Worm (Caenorhabditis elegans) whole organism, young adult: Measurements from ENCODE around the gene ntl-4.

Experiments used
- B0019.2 ChIP-seq: fragments of 200-800 bp; sonication (Bioruptor generic); conservative IDR thresholded peaks from 2 replicates; pipeline ENCODE4 v1.3.6; 2022; ENCODE audit warnings: missing genetic modification reagents, missing genetic modification characterization, missing compliant biosample characterization
- B0261.1 ChIP-seq: sonication (generic microtip); optimal IDR thresholded peaks from 2 replicates; lab custom pipeline; 2016; ENCODE audit warnings: mild to moderate bottlenecking, missing genetic modification characterization, moderate library complexity, missing compliant biosample characterization
- F10E7.11 ChIP-seq: sonication (generic microtip); optimal IDR thresholded peaks from 2 replicates; lab custom pipeline; 2017; ENCODE audit warnings: mild to moderate bottlenecking, missing genetic modification characterization, moderate library complexity, missing compliant biosample characterization
- F57C9.4 ChIP-seq: sonication (generic microtip); optimal IDR thresholded peaks from 2 replicates; lab custom pipeline; 2017; ENCODE audit warnings: mild to moderate bottlenecking, missing genetic modification characterization, missing compliant biosample characterization
- K11D2.4 ChIP-seq: fragments of 200-800 bp; sonication (Bioruptor generic); IDR thresholded peaks from 2 replicates; pipeline ENCODE4 v1.3.6; 2022; ENCODE audit warnings: missing genetic modification reagents, missing genetic modification characterization, missing compliant biosample characterization
- Y53G8AR.9 ChIP-seq: fragments of 200-800 bp; sonication (Bioruptor generic); conservative IDR thresholded peaks from 2 replicates; pipeline ENCODE4 v1.3.6; 2022; ENCODE audit warnings: missing genetic modification reagents, missing genetic modification characterization, missing compliant biosample characterization
- ZK185.1 ChIP-seq: sonication (generic microtip); optimal IDR thresholded peaks from 2 replicates; lab custom pipeline; 2016; ENCODE audit warnings: mild to moderate bottlenecking, missing genetic modification characterization, missing compliant biosample characterization; ENCODE audit not compliant: poor library complexity, severe bottlenecking
- atf-7 ChIP-seq: sonication (generic microtip); optimal IDR thresholded peaks from 2 replicates; lab custom pipeline; 2017; ENCODE audit warnings: mild to moderate bottlenecking, missing genetic modification characterization, missing compliant biosample characterization
- ccch-3 ChIP-seq: fragments of 200-800 bp; sonication (Bioruptor generic); optimal IDR thresholded peaks from 2 replicates; lab custom pipeline; 2018; ENCODE audit warnings: mild to moderate bottlenecking, missing genetic modification characterization, missing compliant biosample characterization
- ceh-100 ChIP-seq: fragments of 200-800 bp; sonication (Bioruptor generic); IDR thresholded peaks from 2 replicates; pipeline ENCODE4 v1.3.6; 2022; ENCODE audit warnings: missing genetic modification reagents, missing genetic modification characterization, missing compliant biosample characterization
- ceh-27 ChIP-seq: fragments of 200-800 bp; sonication (Bioruptor generic); optimal IDR thresholded peaks from 2 replicates; lab custom pipeline; 2018; ENCODE audit warnings: mild to moderate bottlenecking, missing genetic modification characterization, moderate library complexity, missing compliant biosample characterization
- ceh-40 ChIP-seq: fragments of 200-800 bp; sonication (Bioruptor generic); IDR thresholded peaks from 2 replicates; pipeline ENCODE4 v1.3.6; 2022; ENCODE audit warnings: missing genetic modification characterization, missing compliant biosample characterization
- ceh-79 ChIP-seq: sonication (generic microtip); optimal IDR thresholded peaks from 2 replicates; lab custom pipeline; 2017; ENCODE audit warnings: mild to moderate bottlenecking, missing genetic modification characterization, missing compliant biosample characterization
- dox-1 ChIP-seq: fragments of 200-800 bp; sonication (Bioruptor generic); IDR thresholded peaks from 2 replicates; pipeline ENCODE4 v1.3.6; 2022; ENCODE audit warnings: missing genetic modification reagents, missing genetic modification characterization, missing compliant biosample characterization
- dpl-1 ChIP-seq: fragments of 150-350 bp; optimal IDR thresholded peaks from 2 replicates; lab custom pipeline; 2014; ENCODE audit warnings: missing biosample characterization, missing genetic modification reagents, missing genetic modification characterization
- efl-1 ChIP-seq: fragments of 150-350 bp; optimal IDR thresholded peaks from 2 replicates; lab custom pipeline; 2014; ENCODE audit warnings: missing biosample characterization, missing genetic modification reagents, missing genetic modification characterization
- egl-18 ChIP-seq: fragments of 200-800 bp; sonication (Bioruptor generic); IDR thresholded peaks from 2 replicates; pipeline ENCODE4 v1.3.6; 2022; ENCODE audit warnings: missing genetic modification reagents, missing genetic modification characterization, missing compliant biosample characterization
- ets-4 ChIP-seq: fragments of 200-800 bp; sonication (Bioruptor generic); optimal IDR thresholded peaks from 2 replicates; lab custom pipeline; 2018; ENCODE audit warnings: mild to moderate bottlenecking, missing genetic modification characterization, missing compliant biosample characterization
- hmg-1.2 ChIP-seq: fragments of 200-800 bp; sonication (Bioruptor generic); IDR thresholded peaks from 2 replicates; pipeline ENCODE4 v1.3.6; 2022; ENCODE audit warnings: missing genetic modification reagents, missing genetic modification characterization, missing compliant biosample characterization
- hsf-1 ChIP-seq: fragments of 200-800 bp; sonication (Bioruptor generic); IDR thresholded peaks from 2 replicates; pipeline ENCODE4 v1.3.6; 2022; ENCODE audit warnings: missing genetic modification reagents, missing genetic modification characterization, missing compliant biosample characterization
- lin-26 ChIP-seq: fragments of 200-800 bp; sonication (Bioruptor generic); IDR thresholded peaks from 2 replicates; pipeline ENCODE4 v1.3.6; 2022; ENCODE audit warnings: missing genetic modification reagents, missing genetic modification characterization, missing compliant biosample characterization
- lsl-1 ChIP-seq: fragments of 200-800 bp; sonication (Bioruptor generic); optimal IDR thresholded peaks from 2 replicates; lab custom pipeline; 2018; ENCODE audit warnings: mild to moderate bottlenecking, missing genetic modification characterization, moderate library complexity, missing compliant biosample characterization
- lsy-27 ChIP-seq: sonication (generic microtip); optimal IDR thresholded peaks from 2 replicates; lab custom pipeline; 2017; ENCODE audit warnings: missing genetic modification characterization, mild to moderate bottlenecking, missing compliant biosample characterization, antibody characterized with exemption, missing genotype, borderline replicate concordance; ENCODE audit not compliant: insufficient read depth
- madf-3 ChIP-seq: fragments of 200-800 bp; sonication (Bioruptor generic); IDR thresholded peaks from 2 replicates; pipeline ENCODE4 v1.3.6; 2022; ENCODE audit warnings: missing genetic modification reagents, missing genetic modification characterization, missing compliant biosample characterization
- madf-6 ChIP-seq: fragments of 200-800 bp; sonication (Bioruptor generic); IDR thresholded peaks from 2 replicates; pipeline ENCODE4 v1.3.6; 2022; ENCODE audit warnings: missing genetic modification reagents, missing genetic modification characterization, missing compliant biosample characterization
- madf-8 ChIP-seq: fragments of 200-800 bp; sonication (Bioruptor generic); conservative IDR thresholded peaks from 2 replicates; pipeline ENCODE4 v1.3.6; 2022; ENCODE audit warnings: missing genetic modification reagents, missing genetic modification characterization, missing compliant biosample characterization
- mcd-1 ChIP-seq: fragments of 200-800 bp; sonication (Bioruptor generic); IDR thresholded peaks from 2 replicates; pipeline ENCODE4 v1.3.6; 2022; ENCODE audit warnings: missing genetic modification reagents, missing genetic modification characterization, missing compliant biosample characterization
- nfya-1 ChIP-seq: sonication (generic microtip); optimal IDR thresholded peaks from 2 replicates; lab custom pipeline; 2017; ENCODE audit warnings: antibody characterized with exemption, missing compliant biosample characterization, missing genetic modification characterization, borderline replicate concordance; ENCODE audit not compliant: insufficient read depth
- nhr-80 ChIP-seq: sonication (generic microtip); optimal IDR thresholded peaks from 2 replicates; lab custom pipeline; 2016; ENCODE audit warnings: missing genetic modification characterization, missing compliant biosample characterization
- pbrm-1 ChIP-seq: fragments of 200-800 bp; sonication (Bioruptor generic); IDR thresholded peaks from 2 replicates; pipeline ENCODE4 v1.3.6; 2022; ENCODE audit warnings: missing genetic modification reagents, missing genetic modification characterization, missing compliant biosample characterization
- rcor-1 ChIP-seq: fragments of 200-800 bp; sonication (Bioruptor generic); IDR thresholded peaks from 2 replicates; pipeline ENCODE4 v1.3.6; 2022; ENCODE audit warnings: missing genetic modification reagents, missing genetic modification characterization, missing compliant biosample characterization
- rec-8 ChIP-seq, 2 experiments: sonication (generic microtip); optimal IDR thresholded peaks; 2 replicates each; lab custom pipeline; 2016; ENCODE audit warnings: mild to moderate bottlenecking in 2 of 2, missing genetic modification characterization in 2 of 2, missing genetic modification reagents in 2 of 2, missing genotype in 2 of 2, missing biosample characterization in 1 of 2, missing compliant biosample characterization in 1 of 2, moderate library complexity in 1 of 2
- repo-1 ChIP-seq: sonication (generic microtip); optimal IDR thresholded peaks from 2 replicates; lab custom pipeline; 2017; ENCODE audit warnings: mild to moderate bottlenecking, missing genetic modification characterization, missing compliant biosample characterization
- snpc-1.1 ChIP-seq: sonication (generic microtip); optimal IDR thresholded peaks from 2 replicates; lab custom pipeline; 2017; ENCODE audit warnings: missing genetic modification characterization, mild to moderate bottlenecking, missing compliant biosample characterization, antibody characterized with exemption, moderate library complexity, missing genotype, missing genetic modification reagents; ENCODE audit not compliant: insufficient read depth
- somi-1 ChIP-seq: fragments of 200-800 bp; sonication (Bioruptor generic); optimal IDR thresholded peaks from 2 replicates; lab custom pipeline; 2018; ENCODE audit warnings: mild to moderate bottlenecking, missing genetic modification characterization, missing compliant biosample characterization
- unc-62 ChIP-seq: fragments of 150-350 bp; optimal IDR thresholded peaks from 2 replicates; lab custom pipeline; 2014; ENCODE audit warnings: missing biosample characterization, missing genetic modification reagents, missing genetic modification characterization
- zfh-2 ChIP-seq: fragments of 200-800 bp; sonication (Bioruptor generic); conservative IDR thresholded peaks from 2 replicates; pipeline ENCODE4 v1.3.6; 2022; ENCODE audit warnings: missing genetic modification reagents, missing genetic modification characterization, missing compliant biosample characterization
- ztf-22 ChIP-seq: fragments of 200-800 bp; sonication (Bioruptor generic); optimal IDR thresholded peaks from 2 replicates; lab custom pipeline; 2018; ENCODE audit warnings: mild to moderate bottlenecking, missing genetic modification characterization, moderate library complexity, missing compliant biosample characterization
- ztf-6 ChIP-seq: fragments of 200-800 bp; sonication (Bioruptor generic); IDR thresholded peaks from 2 replicates; pipeline ENCODE4 v1.3.6; 2022; ENCODE audit warnings: missing genetic modification reagents, missing genetic modification characterization, missing compliant biosample characterization

The ntl-4 gene

DNA sequence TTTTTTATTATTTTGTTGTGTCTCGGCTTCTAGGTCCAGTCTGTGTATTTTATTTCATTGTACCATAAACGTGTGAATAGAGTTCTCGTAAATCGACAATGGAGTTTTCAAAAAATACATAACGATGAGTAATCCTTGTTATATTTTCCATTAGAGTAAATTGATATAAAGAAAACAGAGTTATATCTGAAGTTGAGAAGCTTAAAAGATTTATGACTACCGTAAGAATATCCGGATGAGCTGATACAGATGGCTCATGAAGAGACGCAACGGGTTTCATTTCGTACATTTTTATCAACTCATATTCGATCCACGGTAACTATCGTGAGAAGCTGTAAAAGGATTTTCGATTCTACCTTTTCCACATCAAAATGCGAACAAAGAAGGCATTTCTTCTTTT lies 17.5 kb downstream of the ntl-4 start, which contains the start of gene gcy-8:
gcy-8 (plus strand) TSS at position 301 of the 400 bp plus-strand sequence.
- TF ChIP-seq madf-3 (GFP tag; lab: Robert Waterston, UW) (no peak), B0019.2 (GFP tag; lab: Robert Waterston, UW) (no peak)
- TF ChIP-seq, all 124 proteins: peak for 0

DNA sequence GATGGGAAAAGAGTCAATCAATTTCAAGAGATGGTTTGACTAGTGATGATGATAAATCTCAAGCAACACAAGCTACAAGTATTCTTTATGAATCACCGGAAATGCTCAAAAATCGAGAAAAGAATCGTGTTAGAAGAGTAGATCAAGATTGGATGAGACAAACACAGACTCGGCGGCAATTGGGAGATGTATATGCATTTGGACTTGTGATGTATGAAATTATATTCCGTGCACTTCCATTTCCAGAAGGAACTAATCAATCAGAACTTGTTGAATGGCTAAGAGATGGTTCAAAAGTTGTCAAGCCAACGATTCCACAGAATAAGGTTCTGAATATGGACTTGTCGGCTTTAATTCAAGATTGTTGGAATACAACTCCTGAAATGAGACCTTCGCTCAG lies 21.5 kb downstream of the ntl-4 start:
- no peak for TF ChIP-seq snpc-1.1
- no peak for TF ChIP-seq efl-1 (GFP tag; lab: Kevin White, UChicago)
- TF ChIP-seq ceh-27 = no peak
- no peak for TF ChIP-seq lsl-1 (GFP tag; lab: Kevin White, UChicago)
- TF ChIP-seq unc-62 (GFP tag; lab: Kevin White, UChicago) = no peak
- no peak for TF ChIP-seq atf-7 (tag; lab: Kevin White, UChicago)
- no peak for TF ChIP-seq rcor-1 (GFP tag; lab: Robert Waterston, UW)
- TF ChIP-seq dpl-1 (GFP tag; lab: Kevin White, UChicago) = no peak
- no peak for TF ChIP-seq zfh-2
- no peak for TF ChIP-seq F57C9.4
- TF ChIP-seq somi-1 (GFP tag; lab: Kevin White, UChicago) = no peak
- no peak for TF ChIP-seq nhr-80 (tag; lab: Kevin White, UChicago)
- TF ChIP-seq, all 124 proteins: peak for 0

DNA sequence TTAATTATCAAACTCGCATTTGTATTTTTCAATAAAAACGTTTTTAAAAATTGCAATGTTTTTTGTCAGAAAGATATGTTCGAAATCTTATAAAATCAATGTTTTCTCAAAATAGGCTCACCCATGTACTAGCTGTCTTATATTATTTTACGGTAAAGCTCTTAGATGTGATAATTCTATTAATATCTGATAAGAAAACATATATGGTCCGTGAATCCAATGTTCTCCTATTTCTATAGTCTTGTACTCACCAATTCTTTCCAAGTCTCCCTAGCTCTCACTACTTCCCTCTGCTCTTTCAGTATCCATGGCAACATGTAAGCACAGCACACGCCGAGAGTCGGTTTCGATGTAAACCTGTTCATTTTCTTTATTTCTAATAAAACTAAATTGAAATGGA lies 23.4 kb downstream of the ntl-4 start, which contains the start of gene bbs-2:
bbs-2 (plus strand) TSS at position 301 of the 400 bp plus-strand sequence.
- TF ChIP-seq ceh-100 (GFP tag; lab: Robert Waterston, UW) (no peak), lin-26 (GFP tag; lab: Robert Waterston, UW) (no peak), mcd-1 (GFP tag; lab: Robert Waterston, UW) (no peak), hmg-1.2 (GFP tag; lab: Robert Waterston, UW) (no peak)

DNA sequence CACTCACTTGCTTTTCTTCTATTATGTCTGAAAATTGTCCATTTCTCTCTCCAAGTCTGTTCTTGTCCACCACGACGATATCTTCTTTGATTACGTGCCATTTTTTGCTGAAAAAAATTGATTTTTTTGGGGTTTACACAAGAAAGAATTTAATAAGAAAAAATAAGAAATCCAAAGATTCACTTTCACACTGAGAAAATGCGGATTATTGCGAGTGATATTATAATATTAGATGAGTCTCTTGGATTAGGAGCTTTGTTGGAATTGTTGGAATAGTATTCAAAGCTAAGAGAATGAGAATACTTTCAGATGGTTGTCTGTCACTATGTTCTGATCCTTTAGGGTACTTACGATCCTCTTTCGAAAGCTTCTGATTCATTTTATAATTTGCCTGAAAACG lies 28.5 kb downstream of the ntl-4 start, which contains the start of gene F20D12.7:
F20D12.7 (minus strand) TSS at position 101 of the 400 bp plus-strand sequence.
- TF ChIP-seq Y53G8AR.9 (GFP tag; lab: Robert Waterston, UW) (no peak), B0261.1 (tag; lab: Kevin White, UChicago) (no peak), rec-8 (tag; optimal IDR thresholded peaks at IDR 0.05; lab: Kevin White, UChicago) (no peak), hsf-1 (GFP tag; lab: Robert Waterston, UW) (no peak), ZK185.1 (tag; lab: Kevin White, UChicago) (no peak), ceh-79 (tag; lab: Kevin White, UChicago) (no peak)

DNA sequence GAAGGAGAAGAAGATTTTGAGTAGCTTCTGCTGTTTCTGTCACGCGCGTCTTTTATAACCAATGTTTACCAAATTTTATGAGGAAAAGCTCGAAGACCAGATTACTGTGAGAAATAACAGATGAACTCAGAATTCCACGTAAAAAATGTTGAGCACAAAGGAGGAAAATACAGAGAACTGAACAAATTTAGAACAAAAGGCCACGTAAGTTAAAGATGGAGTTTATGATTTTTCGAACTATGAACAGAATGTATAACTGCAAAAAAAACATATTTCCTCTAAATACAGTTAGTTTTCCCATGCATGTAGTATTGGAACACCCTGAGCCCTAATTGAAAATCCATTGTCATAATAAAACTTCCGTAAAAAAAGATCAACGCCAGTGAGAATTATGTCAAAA lies 30.5 kb downstream of the ntl-4 start, which contains the start of gene exc-9:
exc-9 (minus strand) TSS at position 101 of the 400 bp plus-strand sequence.
- no peak for TF ChIP-seq ccch-3 (GFP tag; lab: Kevin White, UChicago)
- no peak for TF ChIP-seq dpl-1 (GFP tag; lab: Kevin White, UChicago)
- TF ChIP-seq nfya-1 = no peak

DNA sequence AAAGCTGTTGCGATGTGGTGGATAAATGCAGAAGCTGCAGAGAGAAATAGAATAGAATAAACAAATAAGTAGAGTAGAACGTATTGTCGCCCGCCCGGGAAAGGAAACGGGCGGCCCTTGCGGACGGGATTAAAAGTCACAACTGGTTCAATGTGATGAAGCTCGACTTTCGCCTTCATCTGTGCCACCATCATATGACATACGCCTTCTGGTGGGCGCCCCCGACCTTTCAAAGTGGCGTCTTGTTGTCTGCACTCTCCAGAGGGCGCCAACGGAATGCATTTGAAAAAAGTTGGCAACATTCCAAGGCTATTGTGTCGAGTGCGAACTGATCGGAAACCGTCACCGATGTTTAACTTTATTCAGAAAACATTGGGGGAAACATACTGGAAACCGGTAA lies 32.9 kb downstream of the ntl-4 start:
- TF ChIP-seq ztf-22 (GFP tag; lab: Kevin White, UChicago) (no peak), egl-18 (GFP tag; lab: Robert Waterston, UW) (0 out of 2 replicates have a peak, but pooled peaks have one; percentile 11), madf-8 (GFP tag; lab: Robert Waterston, UW) (0 out of 2 replicates have a peak, but pooled peaks have one; percentile 18), lsy-27 (tag; lab: Kevin White, UChicago) (no peak), dox-1 (GFP tag; lab: Robert Waterston, UW) (no peak), F10E7.11 (tag; lab: Kevin White, UChicago) (no peak), pbrm-1 (0 out of 2 replicates have a peak, but pooled peaks have one; percentile 19), ets-4 (GFP tag; lab: Kevin White, UChicago) (no peak), ztf-6 (no peak), repo-1 (tag; lab: Kevin White, UChicago) (no peak), ZK185.1 (tag; lab: Kevin White, UChicago) (no peak), rcor-1 (GFP tag; lab: Robert Waterston, UW) (no peak), K11D2.4 (no peak), madf-6 (no peak), ceh-40 (GFP tag; lab: Robert Waterston, UW) (no peak), ceh-100 (GFP tag; lab: Robert Waterston, UW) (no peak)
